Worm (Caenorhabditis elegans) whole organism, dauer: ENCODE data around the gene F47B8.14.

Experiments
- unc-62 ChIP-seq: sonication (generic microtip); optimal IDR thresholded peaks from 2 replicates; lab custom pipeline; 2017; ENCODE audit warnings: missing biosample characterization, missing genetic modification reagents, missing genetic modification characterization

Gene F47B8.14

ce11 chrV:14334901-14335300 is 14.6 kb downstream of the F47B8.14 start, which contains the start of gene srm-5:
TSS of gene srm-5 (plus strand) at chrV:14335201.
- no peak for TF ChIP-seq unc-62 (GFP tag; lab: Kevin White, UChicago)

DNA sequence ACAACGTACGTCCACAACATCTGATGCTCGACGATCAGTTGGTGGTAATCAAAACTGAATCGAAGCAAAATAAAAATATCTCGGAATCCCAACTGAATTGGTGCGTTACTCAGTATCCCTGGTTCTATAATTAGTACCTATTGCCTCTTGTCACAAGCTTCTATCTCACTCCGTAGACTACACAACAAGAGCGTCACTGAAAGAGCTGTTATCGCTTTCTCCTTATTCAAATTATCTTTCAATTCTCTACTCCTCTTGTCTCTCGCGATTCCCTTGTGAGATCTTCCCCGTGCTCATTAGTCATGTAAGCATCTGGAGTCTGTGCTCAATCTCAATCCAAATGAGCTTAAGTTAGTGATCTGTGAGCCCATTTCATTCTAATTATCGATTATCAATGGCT is 16.3 kb downstream of the F47B8.14 start, which contains the start of gene srm-6:
Gene srm-6 (plus strand): TSS at position 301 of the 400 bp plus-strand sequence.
- no peak for TF ChIP-seq unc-62 (GFP tag; lab: Kevin White, UChicago)

ce11 chrV:14341672-14342071 is 21.3 kb downstream of the F47B8.14 start, which contains the start of gene F47B8.10:
TSS of gene F47B8.10 (plus strand) at chrV:14341972.
- no peak for TF ChIP-seq unc-62 (GFP tag; lab: Kevin White, UChicago)

DNA sequence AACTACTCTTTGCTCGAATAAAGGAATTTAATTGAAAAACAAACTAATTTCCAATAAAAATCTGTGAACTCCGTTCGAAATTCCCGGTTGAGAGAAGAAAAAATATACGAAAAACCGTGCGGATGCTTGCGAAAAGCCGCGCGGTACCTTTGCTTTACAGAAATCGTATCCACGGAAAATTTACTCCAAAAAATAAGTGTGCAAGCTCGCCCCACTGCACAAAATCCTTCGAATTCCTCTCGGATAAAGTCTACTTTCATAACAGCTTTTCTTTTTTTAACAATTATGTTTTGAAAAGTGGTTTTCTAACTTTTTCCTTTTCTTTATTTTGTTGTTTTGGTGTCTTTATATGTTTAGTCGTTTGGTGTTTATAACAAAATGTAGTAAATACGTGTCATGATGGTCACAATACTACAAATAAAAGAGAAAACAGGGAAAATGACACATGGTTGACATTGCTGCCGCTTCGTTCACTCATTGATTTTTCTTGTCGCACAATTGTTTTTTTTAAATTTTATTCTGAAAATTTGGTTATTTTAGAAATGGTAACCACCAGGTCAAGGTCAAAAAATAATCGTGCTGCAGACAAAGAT is 27.0 kb downstream of the F47B8.14 start, which contains the start of gene cept-2:
Gene cept-2 (plus strand): TSS at position 533 of the 593 bp plus-strand sequence.
- TF ChIP-seq unc-62 (GFP tag; lab: Kevin White, UChicago), result no peak

- no peak for TF ChIP-seq unc-62 (GFP tag; lab: Kevin White, UChicago)
Measured at ce11 chrV:14350498-14350897, 30.2 kb downstream of the F47B8.14 start.

- no peak for TF ChIP-seq unc-62 (GFP tag; lab: Kevin White, UChicago)
Measured at ce11 chrV:14350949-14351348, 30.6 kb downstream of the F47B8.14 start.

- no peak for TF ChIP-seq unc-62 (GFP tag; lab: Kevin White, UChicago)
Measured at ce11 chrV:14351629-14352028, 31.3 kb downstream of the F47B8.14 start, which contains the start of gene vha-13. TSS of gene vha-13 (plus strand) at chrV:14351709.

- TF ChIP-seq unc-62 (GFP tag; lab: Kevin White, UChicago), result no peak
Measured at ce11 chrV:14352032-14352431, 31.7 kb downstream of the F47B8.14 start.

- TF ChIP-seq unc-62 (GFP tag; lab: Kevin White, UChicago), result no peak
Measured at ce11 chrV:14354258-14354877, 34.0 kb downstream of the F47B8.14 start, which contains the start of gene Y49A3A.3. TSS of gene Y49A3A.3 (plus strand) at chrV:14354410.

DNA sequence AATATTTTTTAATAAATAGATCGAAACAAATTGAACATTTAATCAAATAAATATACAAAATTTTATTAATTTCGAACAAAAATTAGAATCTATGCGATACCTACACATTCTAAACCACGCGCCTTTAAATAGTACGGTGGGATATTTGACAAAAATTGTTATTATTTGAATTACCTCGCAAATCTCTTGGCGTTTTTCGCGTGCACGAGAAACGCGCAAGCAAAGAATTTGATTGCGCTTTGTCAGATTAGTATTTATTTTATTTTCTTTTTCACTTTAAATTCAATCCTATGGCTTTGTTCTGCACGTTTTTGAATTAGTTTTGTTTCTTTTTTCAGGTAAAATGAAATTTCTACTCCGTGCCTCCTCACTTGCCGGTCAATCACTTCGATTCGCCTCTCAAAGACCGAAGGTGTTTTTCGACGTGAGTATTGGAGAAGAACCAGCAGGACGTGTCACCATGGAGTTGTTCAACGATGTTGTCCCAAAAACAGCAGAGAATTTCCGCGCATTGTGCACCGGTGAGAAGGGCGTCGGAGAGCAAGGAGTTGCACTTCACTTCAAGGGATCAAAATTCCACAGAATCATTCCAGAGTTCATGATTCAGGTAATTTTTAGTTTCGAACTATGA is 35.5 kb downstream of the F47B8.14 start, which contains the start of gene cyn-1:
Gene cyn-1 (plus strand): TSS at position 339 of the 631 bp plus-strand sequence.
- TF ChIP-seq unc-62 (GFP tag; lab: Kevin White, UChicago), result no peak

ce11 chrV:14358577-14358976 is 38.2 kb downstream of the F47B8.14 start, which contains the start of gene Y49A3A.4:
TSS of gene Y49A3A.4 (minus strand) at chrV:14358890.
- no peak for TF ChIP-seq unc-62 (GFP tag; lab: Kevin White, UChicago)

DNA sequence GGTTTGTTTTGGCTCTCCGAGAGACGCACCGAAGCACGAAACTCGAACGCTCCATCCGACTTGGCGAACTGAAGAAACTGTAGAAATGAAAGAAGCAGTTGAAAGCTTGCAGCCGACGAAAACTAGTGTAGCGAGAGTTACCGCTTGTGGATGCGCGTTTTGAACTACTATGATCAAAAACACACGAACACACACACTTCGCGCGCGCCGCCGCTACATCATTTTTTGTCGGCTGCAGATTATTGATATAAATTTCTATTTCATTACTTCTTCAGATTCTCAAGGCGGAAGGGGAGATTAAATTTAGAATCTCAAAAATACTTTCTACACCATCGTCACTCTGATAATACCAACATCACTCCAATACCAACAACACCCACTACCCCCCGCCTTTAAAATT is 41.6 kb downstream of the F47B8.14 start:
- no peak for TF ChIP-seq unc-62 (GFP tag; lab: Kevin White, UChicago)

DNA sequence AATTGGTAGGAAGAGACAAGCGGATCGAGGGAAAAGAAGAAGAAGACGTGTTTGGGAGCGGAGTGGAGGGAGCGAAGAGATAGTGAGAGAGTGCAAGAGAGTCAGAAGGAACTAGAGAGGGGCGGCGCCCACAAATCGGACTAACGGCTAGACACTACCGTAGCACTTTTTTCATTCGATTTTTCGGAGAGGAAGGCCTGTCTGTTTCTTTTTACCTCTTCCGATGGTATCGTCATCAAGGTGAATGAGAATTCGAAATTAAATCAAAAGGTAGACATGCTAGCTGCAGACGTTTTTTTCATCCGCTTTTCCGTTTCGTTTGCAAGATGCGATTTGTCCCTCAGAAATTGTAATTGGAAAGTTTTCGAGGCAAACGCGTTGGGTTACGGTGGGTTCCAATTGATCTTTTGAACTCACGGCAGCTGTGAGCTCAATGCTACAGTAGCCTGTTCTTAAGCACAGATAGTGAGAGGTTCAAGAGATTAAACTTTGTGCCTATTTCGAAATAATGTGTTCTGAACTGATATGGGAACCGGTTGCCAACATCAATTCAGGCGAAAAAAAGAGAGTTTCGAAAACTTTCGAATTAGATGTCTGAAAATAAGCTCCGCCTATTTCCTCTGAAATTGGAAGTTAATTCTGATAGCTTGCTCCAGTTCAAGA is 44.4 kb downstream of the F47B8.14 start:
- TF ChIP-seq unc-62 (GFP tag; lab: Kevin White, UChicago), result no peak

ce11 chrV:14366487-14366962 is 46.2 kb downstream of the F47B8.14 start:
- TF ChIP-seq unc-62 (GFP tag; lab: Kevin White, UChicago), result no peak

DNA sequence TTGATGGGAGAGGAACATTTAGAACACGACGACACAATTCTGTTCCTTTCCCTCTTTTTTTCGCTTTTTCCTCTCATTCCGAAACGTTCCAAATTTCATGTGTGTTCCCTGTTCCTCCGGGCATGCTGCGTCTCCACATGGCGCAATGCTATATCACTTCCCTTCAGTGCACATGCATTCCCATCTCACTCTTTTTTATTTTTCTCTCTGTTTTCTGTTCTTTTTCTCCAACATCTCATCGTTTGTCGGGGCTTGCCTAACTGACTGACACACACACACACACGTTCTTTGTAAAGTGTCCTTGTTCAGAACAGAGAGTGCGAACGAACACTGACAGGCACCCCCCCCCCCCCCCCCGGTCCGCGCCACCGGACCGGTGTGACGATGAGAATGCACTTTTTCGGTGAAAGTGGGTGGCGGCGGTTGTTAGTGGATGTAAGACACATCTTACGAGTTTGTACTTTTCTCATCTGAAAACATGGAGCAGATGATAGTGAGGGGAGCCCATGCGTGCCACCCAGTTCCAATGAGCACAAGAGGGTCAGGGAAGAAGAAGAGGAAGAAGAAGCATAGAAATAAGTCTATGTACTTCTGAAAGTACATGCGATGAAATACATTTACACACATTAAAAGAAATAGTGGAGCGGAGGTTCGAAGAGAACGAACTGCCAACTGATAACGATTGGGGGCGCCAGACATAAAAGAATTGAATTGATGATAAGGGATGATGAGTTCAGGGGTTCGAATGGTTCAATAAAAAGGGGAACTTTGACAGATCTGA is 48.1 kb downstream of the F47B8.14 start:
- TF ChIP-seq unc-62 (GFP tag; lab: Kevin White, UChicago), result no peak
